Fruit fly (Drosophila melanogaster): Measurements from ENCODE around the gene sens-2.

sens-2 gene

dm6 chr2L:6830264-6830729, 8.6 kb downstream of the sens-2 start (continued):
- TF ChIP-seq cas (GFP tag; IDR thresholded peaks at IDR 0.05) (no peak), mirr (GFP tag; optimal IDR thresholded peaks at IDR 0.05) (no peak), Gug (GFP tag; IDR thresholded peaks at IDR 0.05) (no peak), CG10565 (GFP tag; optimal IDR thresholded peaks at IDR 0.05) (no peak), grn (GFP tag; optimal IDR thresholded peaks at IDR 0.05) (no peak), ap (GFP tag; IDR thresholded peaks at IDR 0.05) (0 out of 2 replicates have a peak, but pooled peaks have one; percentile 7), CG1647 (GFP tag; optimal IDR thresholded peaks at IDR 0.05) (no peak), Hr51 (GFP tag; optimal IDR thresholded peaks at IDR 0.05) (peak in 1 of 2 experiments; percentile 49), nmo (GFP tag; optimal IDR thresholded peaks at IDR 0.05) (peak; percentile 68), CG4730 (GFP tag; IDR thresholded peaks at IDR 0.05) (no peak), CG3995 (GFP tag; optimal IDR thresholded peaks at IDR 0.05) (no peak), zen (tag; optimal IDR thresholded peaks at IDR 0.05) (peak; percentile 79), CG2116 (GFP tag; optimal IDR thresholded peaks at IDR 0.05) (peak; percentile 16), CG15011 (GFP tag; optimal IDR thresholded peaks at IDR 0.05) (peak; percentile 26), D19B (GFP tag; optimal IDR thresholded peaks at IDR 0.05) (no peak), H2.0 (GFP tag; IDR thresholded peaks at IDR 0.05) (no peak), C15 (GFP tag; IDR thresholded peaks at IDR 0.05) (no peak), CG15269 (tag; optimal IDR thresholded peaks at IDR 0.05) (no peak), rib (GFP tag; IDR thresholded peaks at IDR 0.05) (no peak), maf-S (GFP tag; optimal IDR thresholded peaks at IDR 0.05) (no peak), gsb-n (tag; optimal IDR thresholded peaks at IDR 0.05) (no peak), Hmr (GFP tag; optimal IDR thresholded peaks at IDR 0.05) (peak; percentile 56), CG9932 (GFP tag; IDR thresholded peaks at IDR 0.05) (no peak), CG11398 (GFP tag; optimal IDR thresholded peaks at IDR 0.05) (no peak), crol (GFP tag; IDR thresholded peaks at IDR 0.05) (no peak), danr (GFP tag; IDR thresholded peaks at IDR 0.05) (no peak), CG6683 (GFP tag; optimal IDR thresholded peaks at IDR 0.05) (peak; percentile 11), tna (GFP tag; IDR thresholded peaks at IDR 0.05; ENCODE audit: partially characterized antibody) (no peak), CG2678 (tag; optimal IDR thresholded peaks at IDR 0.05) (peak; percentile 78), MESR4 (GFP tag; optimal IDR thresholded peaks at IDR 0.05) (no peak), Hmx (GFP tag; optimal IDR thresholded peaks at IDR 0.05) (no peak), CG4328 (GFP tag; optimal IDR thresholded peaks at IDR 0.05) (no peak), Oli (tag; optimal IDR thresholded peaks at IDR 0.05) (peak; percentile 61), CG9727 (GFP tag; optimal IDR thresholded peaks at IDR 0.05) (peak; percentile 89), eyg (GFP tag; optimal IDR thresholded peaks at IDR 0.05) (no peak), CG32767 (GFP tag; IDR thresholded peaks at IDR 0.05) (no peak), CG18599 (GFP tag; optimal IDR thresholded peaks at IDR 0.05) (peak; percentile 64), CG17359 (tag; optimal IDR thresholded peaks at IDR 0.05) (peak; percentile 50), CG34422 (GFP tag; IDR thresholded peaks at IDR 0.05) (no peak), bowl (GFP tag; IDR thresholded peaks at IDR 0.05) (no peak), ase (GFP tag; IDR thresholded peaks at IDR 0.05) (no peak), insv (GFP tag; optimal IDR thresholded peaks at IDR 0.05) (no peak), hbn (GFP tag; IDR thresholded peaks at IDR 0.05; ENCODE audit: partially characterized antibody) (no peak), Fer3 (tag; optimal IDR thresholded peaks at IDR 0.05) (no peak), jigr1 (GFP tag; IDR thresholded peaks at IDR 0.05) (no peak), CG6175 (GFP tag; IDR thresholded peaks at IDR 0.05) (no peak), Ada2b (GFP tag; IDR thresholded peaks at IDR 0.05) (no peak), Nf-YA (GFP tag; IDR thresholded peaks at IDR 0.05) (no peak), TFAM (GFP tag; optimal IDR thresholded peaks at IDR 0.05) (no peak), NC2α (GFP tag; optimal IDR thresholded peaks at IDR 0.05) (no peak), tup (GFP tag; optimal IDR thresholded peaks at IDR 0.05) (no peak), CG18262 (tag; optimal IDR thresholded peaks at IDR 0.05) (peak; percentile 88)

Measured in whole organism, embryonic.